Worm (Caenorhabditis elegans): Measurements from ENCODE around the gene klp-11.

The klp-11 gene

ce11 chrIV:8782172-8782571 lies 20.3 kb upstream of the klp-11 start (continued):
- TF ChIP-seq zag-1 (tag; optimal IDR thresholded peaks at IDR 0.05), result no peak
- TF ChIP-seq nhr-85 (tag), result peak; percentile 99
- TF ChIP-seq nhr-12 (tag; optimal IDR thresholded peaks at IDR 0.05), result no peak
- no peak for TF ChIP-seq pqm-1 (tag; optimal IDR thresholded peaks at IDR 0.05)
- peak; percentile 28 to 56 for TF ChIP-seq egl-27 (tag; optimal IDR thresholded peaks at IDR 0.05)
- TF ChIP-seq dsc-1 (tag; optimal IDR thresholded peaks at IDR 0.05), result peak; percentile 27
- peak in 1 of 2 experiments; percentile 85 for TF ChIP-seq mdl-1 (tag; optimal IDR thresholded peaks at IDR 0.05)
- TF ChIP-seq elt-3 (tag; optimal IDR thresholded peaks at IDR 0.05), result peak in 2 of 6 experiments; percentile 35 to 56
- TF ChIP-seq C16A3.4 (tag; optimal IDR thresholded peaks at IDR 0.05), result peak; percentile 83
- no peak for TF ChIP-seq C04F5.9 (tag; optimal IDR thresholded peaks at IDR 0.05)
- peak; percentile 30 for TF ChIP-seq lir-3 (tag; optimal IDR thresholded peaks at IDR 0.05; ENCODE audit: poor library complexity)
- TF ChIP-seq lin-14 (GFP tag; optimal IDR thresholded peaks at IDR 0.05), result peak; percentile 97
- TF ChIP-seq sptf-1 (tag; optimal IDR thresholded peaks at IDR 0.05), result no peak
- TF ChIP-seq zip-4 (GFP tag; optimal IDR thresholded peaks at IDR 0.05), result no peak
- no peak for TF ChIP-seq ces-1 (GFP tag; optimal IDR thresholded peaks at IDR 0.05)
- TF ChIP-seq F16B12.6 (tag; optimal IDR thresholded peaks at IDR 0.05), result no peak
- no peak for TF ChIP-seq nhr-84 (tag; optimal IDR thresholded peaks at IDR 0.05)
- peak; percentile 68 to 70 for TF ChIP-seq efl-1 (optimal IDR thresholded peaks at IDR 0.05)
- TF ChIP-seq efl-1 (GFP tag; optimal IDR thresholded peaks at IDR 0.05 in 1 of 2), result peak; percentile 32 to 94
- TF ChIP-seq grh-1 (GFP tag; IDR thresholded peaks at IDR 0.05), result no peak
- TF ChIP-seq lin-15B (tag; optimal IDR thresholded peaks at IDR 0.05), result no peak
- TF ChIP-seq sup-37 (GFP tag; optimal IDR thresholded peaks at IDR 0.05), result no peak
- TF ChIP-seq nhr-20 (tag; optimal IDR thresholded peaks at IDR 0.05), result peak; percentile 81
- TF ChIP-seq tbx-2 (tag; optimal IDR thresholded peaks at IDR 0.05), result peak; percentile 58
- TF ChIP-seq fkh-10 (GFP tag; optimal IDR thresholded peaks at IDR 0.05), result no peak
- TF ChIP-seq nhr-77 (tag; optimal IDR thresholded peaks at IDR 0.05), result peak; percentile 75
- TF ChIP-seq jun-1 (tag; optimal IDR thresholded peaks at IDR 0.05), result peak; percentile 75
- no peak for TF ChIP-seq unc-30 (tag; optimal IDR thresholded peaks at IDR 0.05)
- peak; percentile 61 for TF ChIP-seq xbp-1 (tag; optimal IDR thresholded peaks at IDR 0.05)
- TF ChIP-seq sox-4 (tag; optimal IDR thresholded peaks at IDR 0.05), result no peak
- peak; percentile 80 for TF ChIP-seq mep-1 (tag; optimal IDR thresholded peaks at IDR 0.05)
- TF ChIP-seq lin-35 (GFP tag; optimal IDR thresholded peaks at IDR 0.05), result peak; percentile 52 to 83
- TF ChIP-seq ztf-11 (tag; optimal IDR thresholded peaks at IDR 0.05), result peak in 1 of 2 experiments; percentile 31
- TF ChIP-seq dpl-1 (GFP tag; optimal IDR thresholded peaks at IDR 0.05), result peak; percentile 40 to 59 (median 53)
- TF ChIP-seq nhr-71 (tag; optimal IDR thresholded peaks at IDR 0.05), result peak; percentile 86
- no peak for TF ChIP-seq ceh-90 (tag; optimal IDR thresholded peaks at IDR 0.05)
- no peak for TF ChIP-seq tlp-1 (tag; optimal IDR thresholded peaks at IDR 0.05)
- no peak for TF ChIP-seq vab-15 (tag; optimal IDR thresholded peaks at IDR 0.05)
- TF ChIP-seq lin-13 (GFP tag; optimal IDR thresholded peaks at IDR 0.05), result peak; percentile 39
- TF ChIP-seq ceh-88 (GFP tag; IDR thresholded peaks at IDR 0.05), result no peak
- TF ChIP-seq nhr-28 (tag; optimal IDR thresholded peaks at IDR 0.05), result no peak
- TF ChIP-seq efl-3 (GFP tag; optimal IDR thresholded peaks at IDR 0.05), result no peak
- peak; percentile 95 for TF ChIP-seq blmp-1 (tag; optimal IDR thresholded peaks at IDR 0.05)
- TF ChIP-seq ama-1 (optimal IDR thresholded peaks at IDR 0.05), result no peak
- peak; percentile 62 for TF ChIP-seq rnt-1 (tag; optimal IDR thresholded peaks at IDR 0.05)

DNA sequence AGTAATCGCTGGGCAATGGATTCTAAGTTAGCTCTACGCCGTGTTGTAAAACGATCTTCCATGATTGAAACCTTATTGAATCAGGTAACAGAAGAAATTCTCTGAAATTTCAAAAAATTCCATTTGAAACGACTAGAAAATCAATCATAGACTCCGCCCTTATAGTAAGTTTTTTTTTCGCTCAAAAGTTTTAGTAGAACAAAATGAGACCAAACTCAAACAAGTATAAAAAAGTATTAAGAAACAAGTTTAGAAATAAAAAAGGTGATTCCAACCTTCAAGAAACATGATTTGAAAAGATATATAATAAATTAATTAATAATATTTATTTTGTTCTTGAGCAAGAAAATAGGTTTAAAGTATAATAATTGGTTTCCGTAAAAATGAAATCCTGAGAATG lies 16.2 kb upstream of the klp-11 start, which contains the start of gene C33D9.6:
Gene C33D9.6 (minus strand): TSS at position 101 of the 400 bp plus-strand sequence.
- no peak for TF ChIP-seq ceh-90 (tag; optimal IDR thresholded peaks at IDR 0.05)
- no peak for TF ChIP-seq zip-4 (GFP tag; optimal IDR thresholded peaks at IDR 0.05)
- TF ChIP-seq grh-1 (GFP tag; IDR thresholded peaks at IDR 0.05), result no peak
- TF ChIP-seq mdl-1 (tag; optimal IDR thresholded peaks at IDR 0.05), result no peak
- no peak for TF ChIP-seq elt-2 (tag; optimal IDR thresholded peaks at IDR 0.05)
- TF ChIP-seq swsn-7 (tag; optimal IDR thresholded peaks at IDR 0.05), result no peak
- no peak for TF ChIP-seq pqm-1 (tag; optimal IDR thresholded peaks at IDR 0.05)
- TF ChIP-seq rnt-1 (tag; optimal IDR thresholded peaks at IDR 0.05), result no peak
- TF ChIP-seq nhr-77 (tag; optimal IDR thresholded peaks at IDR 0.05), result no peak
- TF ChIP-seq alr-1 (tag; optimal IDR thresholded peaks at IDR 0.05; ENCODE audit: borderline replicate concordance), result no peak
- no peak for TF ChIP-seq jun-1 (tag; optimal IDR thresholded peaks at IDR 0.05)
- no peak for TF ChIP-seq xbp-1 (tag; optimal IDR thresholded peaks at IDR 0.05)
- TF ChIP-seq ets-5 (GFP tag; IDR thresholded peaks at IDR 0.05), result no peak
- TF ChIP-seq blmp-1 (tag; optimal IDR thresholded peaks at IDR 0.05), result no peak
- TF ChIP-seq skn-1 (tag; optimal IDR thresholded peaks at IDR 0.05), result no peak
- TF ChIP-seq aha-1 (tag; optimal IDR thresholded peaks at IDR 0.05), result no peak
- no peak for TF ChIP-seq elt-3 (tag; optimal IDR thresholded peaks at IDR 0.05)
- no peak for TF ChIP-seq ztf-11 (tag; optimal IDR thresholded peaks at IDR 0.05)
